Fruit fly (Drosophila melanogaster) ovary, adult (tissue): ENCODE results near the gene CG45065.

ENCODE experiments used
- CG17801 ChIP-seq: fragments of 200-800 bp; optimal IDR thresholded peaks from 2 replicates; lab custom pipeline; 2019; ENCODE audit warnings: missing biosample characterization, mild to moderate bottlenecking, missing genetic modification characterization, moderate library complexity; ENCODE audit not compliant: partially characterized antibody

CG45065 gene

DNA sequence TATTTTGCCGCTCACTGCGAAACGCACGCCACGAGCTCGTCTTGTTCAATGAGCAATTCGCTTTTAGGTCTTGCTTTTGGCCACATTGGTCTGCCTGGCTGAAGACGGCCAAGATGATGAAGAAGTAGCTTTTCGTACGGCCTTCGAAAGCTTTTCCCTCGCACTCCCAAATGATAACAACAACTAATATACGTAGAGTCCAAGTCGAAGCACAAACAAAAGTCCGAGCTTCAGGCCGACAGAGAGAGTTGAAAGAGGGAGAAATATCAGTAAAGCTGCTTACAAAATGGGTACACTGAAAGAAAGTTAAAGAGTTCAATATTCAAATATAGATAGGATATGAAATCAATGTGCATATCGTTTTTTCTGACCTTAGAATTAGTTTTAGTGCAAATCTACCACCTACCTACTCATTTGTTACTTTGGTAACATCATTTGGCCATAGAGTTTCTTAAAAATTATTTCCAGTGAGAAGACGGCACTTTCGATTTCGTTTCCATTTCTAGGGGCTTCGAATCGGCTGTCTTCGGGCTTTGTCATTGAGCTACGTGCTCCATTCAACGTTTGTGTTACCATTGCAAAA lies at the start of gene CG45065, which contains the start of gene CG45064:
TSS of gene CG45065 (minus strand) at position 51 of the 583 bp plus-strand sequence.
TSS of gene CG45064 (minus strand) at position 51 of the 583 bp plus-strand sequence.
- TF ChIP-seq CG17801 (GFP tag; lab: Kevin White, UChicago), result peak; percentile 46

DNA sequence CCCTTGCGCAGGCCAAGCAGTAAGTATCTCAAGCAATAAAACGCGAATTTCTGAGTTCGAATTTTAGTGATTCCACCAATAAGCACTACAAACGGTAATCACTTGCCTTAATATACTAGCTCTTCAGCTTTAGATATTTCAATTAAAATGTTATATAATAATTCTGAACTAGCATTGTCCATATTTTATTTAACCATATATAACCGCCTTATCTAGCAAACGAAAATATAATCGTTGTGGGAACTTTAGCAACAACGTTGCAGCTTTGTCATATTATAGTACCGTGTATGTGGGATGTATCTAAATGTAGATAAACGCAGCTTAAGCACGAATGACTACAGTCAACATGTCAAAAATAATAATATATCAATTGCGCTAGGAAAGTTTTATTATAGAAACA lies 48.9 kb upstream of the CG45065 start:
- no peak for TF ChIP-seq CG17801 (GFP tag; lab: Kevin White, UChicago)

DNA sequence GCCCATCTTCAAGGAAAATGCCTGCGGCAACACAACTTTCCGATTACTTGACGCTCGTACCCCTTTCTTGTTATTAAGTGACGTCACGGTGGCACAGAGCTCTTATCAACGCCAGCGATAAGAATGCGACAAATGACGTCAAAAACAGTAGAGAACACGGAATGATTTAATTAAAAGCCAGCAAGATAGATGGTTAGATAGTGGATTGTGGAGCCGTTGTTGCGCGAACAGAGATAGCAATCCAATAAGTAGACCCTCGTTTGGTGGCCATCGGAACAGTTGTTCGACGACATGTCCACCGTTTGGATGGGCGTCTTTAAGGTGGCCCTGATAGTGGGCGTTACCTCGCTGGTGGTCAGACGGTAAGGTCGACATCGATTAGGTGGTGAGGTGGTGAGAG lies 47.4 kb upstream of the CG45065 start:
- TF ChIP-seq CG17801 (GFP tag; lab: Kevin White, UChicago), result no peak

DNA sequence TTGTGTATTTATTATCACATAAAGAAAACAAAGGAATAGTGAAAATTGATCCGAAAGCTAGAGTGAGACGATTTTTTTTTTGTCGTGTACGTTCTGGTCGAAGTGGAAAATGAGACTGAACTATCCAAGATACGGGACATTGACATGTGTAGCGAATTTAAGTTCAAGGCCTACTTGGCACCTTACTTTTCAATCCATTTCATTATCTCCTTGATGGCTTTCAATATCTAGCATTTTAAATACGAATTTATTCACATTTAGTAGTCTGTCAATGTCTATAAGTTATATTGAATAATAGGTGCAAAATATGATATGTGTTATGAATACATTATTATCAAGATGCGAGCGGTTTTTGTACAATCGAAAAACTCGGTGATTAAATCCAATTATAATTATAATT lies 46.5 kb upstream of the CG45065 start, which contains the start of gene CG32591:
TSS of gene CG32591 (minus strand) at position 101 of the 400 bp plus-strand sequence.
- TF ChIP-seq CG17801 (GFP tag; lab: Kevin White, UChicago), result no peak

DNA sequence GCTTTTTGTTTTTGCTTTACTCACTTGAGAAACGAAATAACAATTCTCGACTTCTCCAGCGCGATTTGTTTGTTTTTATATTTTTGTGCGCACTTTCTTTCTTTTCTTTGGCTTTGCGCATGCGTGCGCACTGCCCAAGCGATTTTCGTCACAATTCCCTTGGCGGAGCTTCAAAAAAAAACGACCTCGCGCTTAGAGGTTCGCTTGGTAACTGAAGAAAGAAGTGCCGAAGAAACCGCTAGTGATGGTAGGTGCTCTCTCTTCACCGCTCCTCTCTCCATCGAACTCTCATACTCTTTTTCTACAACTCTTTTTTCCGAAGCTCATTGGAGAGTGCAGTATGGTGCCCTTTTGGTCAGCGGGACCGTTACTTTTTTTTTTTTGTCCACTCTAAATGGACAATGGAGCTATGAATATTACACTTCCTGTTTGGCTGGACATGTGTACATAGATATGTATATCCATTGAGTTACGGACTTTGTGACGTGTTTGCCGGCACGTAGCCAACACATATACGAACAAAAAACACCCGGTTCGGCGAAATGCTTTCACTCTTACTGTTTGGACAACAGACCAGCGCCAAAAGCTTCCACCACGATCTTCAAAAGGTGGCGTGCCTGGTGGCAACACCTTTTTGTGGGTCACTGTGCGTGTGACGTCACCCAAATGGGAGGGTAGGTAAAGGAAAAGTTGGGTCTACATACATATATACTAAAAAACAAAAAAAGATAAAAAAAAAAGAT lies 41.1 kb upstream of the CG45065 start, which contains the start of gene CG9503:
TSS of gene CG9503 (minus strand) at position 217 of the 743 bp plus-strand sequence.
- TF ChIP-seq CG17801 (GFP tag; lab: Kevin White, UChicago), result no peak

DNA sequence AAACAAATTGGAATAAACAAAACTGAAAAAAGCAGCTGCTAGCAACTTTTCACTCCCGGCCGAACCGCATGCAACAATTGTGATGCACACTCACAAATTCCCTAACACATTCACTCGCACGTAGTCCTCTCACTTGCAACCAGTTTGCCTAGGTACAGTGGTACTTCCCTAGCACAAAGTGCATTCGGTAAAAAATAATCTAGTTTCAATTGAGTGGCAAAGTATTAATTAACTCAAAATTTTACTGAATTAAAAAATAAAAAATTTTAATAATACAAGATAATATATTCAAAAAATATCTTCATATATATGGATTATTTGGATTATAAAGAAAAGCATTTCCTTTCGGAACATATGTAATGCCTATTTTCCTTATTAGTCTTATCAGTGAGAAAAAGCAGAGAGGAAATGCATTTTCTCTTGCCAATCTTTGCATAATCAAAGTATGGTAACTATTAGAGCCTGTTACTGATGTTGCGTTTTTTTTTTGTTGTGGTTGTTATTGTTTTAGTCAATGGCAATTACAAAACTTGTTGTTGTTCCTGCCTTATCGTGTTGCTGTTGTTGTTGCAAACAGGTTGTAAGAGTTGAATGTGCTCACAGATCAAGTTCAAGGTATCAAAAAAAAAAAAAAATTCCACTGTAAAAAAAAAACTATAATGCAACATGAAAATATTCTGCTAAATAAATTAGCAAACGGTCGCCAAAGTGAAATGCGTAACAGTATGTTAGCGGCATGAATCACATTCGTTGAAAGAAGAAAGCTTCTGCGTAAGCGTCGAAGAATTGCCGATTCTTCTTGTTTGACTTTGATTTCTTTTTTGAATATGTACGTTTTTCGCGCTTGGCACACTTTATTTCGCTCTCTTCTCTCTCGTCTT lies 40.2 kb upstream of the CG45065 start:
- TF ChIP-seq CG17801 (GFP tag; lab: Kevin White, UChicago), result no peak

DNA sequence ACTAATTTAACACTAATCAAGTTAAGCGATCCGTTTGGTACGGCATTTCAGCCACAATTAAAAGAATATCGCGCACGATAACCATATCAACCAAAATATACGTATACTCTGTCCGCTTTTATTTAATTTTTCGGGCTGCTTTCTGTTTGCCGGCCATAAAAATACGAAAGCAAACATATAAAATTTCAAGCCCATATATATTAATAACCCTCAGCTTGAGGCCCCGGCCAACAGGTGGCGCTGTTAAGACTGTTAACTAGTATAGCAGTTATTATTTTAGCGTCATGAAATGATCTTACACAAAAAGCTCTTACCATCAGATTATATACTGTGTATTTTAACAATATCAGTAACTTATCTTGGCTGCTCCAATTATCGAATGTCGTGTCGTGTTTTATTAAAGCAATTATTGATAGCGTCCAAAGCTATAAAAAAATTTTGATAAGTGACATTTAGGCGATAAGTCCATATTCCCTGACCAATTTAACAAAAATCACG lies 36.4 kb upstream of the CG45065 start, which contains the start of gene Eo:
TSS of gene Eo (minus strand) at position 51 of the 498 bp plus-strand sequence.
- TF ChIP-seq CG17801 (GFP tag; lab: Kevin White, UChicago), result peak; percentile 35

DNA sequence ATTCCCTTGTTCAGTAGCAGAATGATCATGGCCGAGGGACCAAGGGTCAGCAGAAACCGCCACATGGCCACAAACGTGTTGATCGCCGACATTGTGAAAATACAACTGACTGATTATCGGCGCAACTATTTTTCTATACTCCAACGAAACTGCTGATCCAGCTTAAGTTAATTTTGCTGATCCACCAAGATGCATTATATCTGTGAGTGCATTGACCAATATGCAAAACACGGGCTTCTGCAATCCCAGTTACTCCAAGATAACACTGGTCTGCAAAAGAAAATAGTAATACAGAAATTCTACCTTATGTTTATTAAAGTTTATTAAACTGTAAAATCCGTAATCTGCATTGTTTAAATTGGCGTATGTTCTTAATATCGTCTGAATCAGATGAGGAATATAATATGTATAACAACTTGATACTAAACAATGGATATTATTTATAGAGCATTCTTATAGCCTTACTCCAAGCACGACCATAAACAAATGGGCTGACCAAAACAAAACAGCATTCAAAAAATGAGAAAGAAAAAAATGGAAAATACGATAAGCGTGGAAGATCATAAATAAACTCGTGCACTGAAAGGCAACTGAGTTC lies 31.4 kb upstream of the CG45065 start, which contains the start of gene CG12398:
TSS of gene CG12398 (minus strand) at position 107 of the 598 bp plus-strand sequence.
- peak; percentile 60 for TF ChIP-seq CG17801 (GFP tag; lab: Kevin White, UChicago)

DNA sequence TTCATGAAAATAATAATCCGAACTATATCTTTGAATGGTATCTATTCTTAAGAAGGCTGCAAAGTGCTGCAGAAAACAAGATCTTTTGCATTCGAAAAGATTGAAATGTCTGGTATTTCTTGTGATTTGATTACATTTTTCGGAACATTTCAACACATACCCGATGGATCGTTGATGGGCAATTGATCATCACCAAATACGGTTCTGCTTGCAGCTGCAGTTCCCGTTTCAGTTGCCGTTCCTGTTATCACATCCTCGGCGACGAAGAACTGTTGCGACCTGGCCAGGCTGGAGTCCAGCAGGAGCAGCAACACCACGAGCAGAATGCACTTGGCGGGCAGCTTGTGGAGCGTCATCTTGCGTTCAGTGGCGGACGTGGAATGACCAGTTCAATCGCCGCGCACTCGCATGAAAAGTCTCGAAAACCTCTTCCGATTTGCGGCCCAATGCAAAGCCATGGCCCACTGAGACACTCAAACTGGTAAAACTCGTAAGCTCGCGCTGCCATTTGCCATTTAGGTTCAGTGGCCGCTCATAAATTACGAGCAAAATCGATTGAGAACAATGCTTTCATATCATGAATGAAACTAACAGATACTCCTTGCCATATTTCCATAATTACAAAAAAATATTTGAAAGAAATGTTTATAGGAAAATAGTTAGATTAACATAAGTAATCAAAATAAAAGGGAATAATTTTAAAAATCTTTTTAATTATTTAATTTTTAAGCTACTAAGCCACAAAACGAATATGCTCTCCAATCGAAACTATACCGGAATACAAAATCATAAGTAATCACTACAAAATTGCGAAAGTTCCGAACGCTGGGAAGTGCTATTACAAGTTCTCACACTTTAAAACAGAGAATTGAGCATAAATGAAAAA lies 28.3 kb upstream of the CG45065 start, which contains the start of gene CG14406:
TSS of gene CG14406 (minus strand) at position 382 of the 886 bp plus-strand sequence.
- no peak for TF ChIP-seq CG17801 (GFP tag; lab: Kevin White, UChicago)

DNA sequence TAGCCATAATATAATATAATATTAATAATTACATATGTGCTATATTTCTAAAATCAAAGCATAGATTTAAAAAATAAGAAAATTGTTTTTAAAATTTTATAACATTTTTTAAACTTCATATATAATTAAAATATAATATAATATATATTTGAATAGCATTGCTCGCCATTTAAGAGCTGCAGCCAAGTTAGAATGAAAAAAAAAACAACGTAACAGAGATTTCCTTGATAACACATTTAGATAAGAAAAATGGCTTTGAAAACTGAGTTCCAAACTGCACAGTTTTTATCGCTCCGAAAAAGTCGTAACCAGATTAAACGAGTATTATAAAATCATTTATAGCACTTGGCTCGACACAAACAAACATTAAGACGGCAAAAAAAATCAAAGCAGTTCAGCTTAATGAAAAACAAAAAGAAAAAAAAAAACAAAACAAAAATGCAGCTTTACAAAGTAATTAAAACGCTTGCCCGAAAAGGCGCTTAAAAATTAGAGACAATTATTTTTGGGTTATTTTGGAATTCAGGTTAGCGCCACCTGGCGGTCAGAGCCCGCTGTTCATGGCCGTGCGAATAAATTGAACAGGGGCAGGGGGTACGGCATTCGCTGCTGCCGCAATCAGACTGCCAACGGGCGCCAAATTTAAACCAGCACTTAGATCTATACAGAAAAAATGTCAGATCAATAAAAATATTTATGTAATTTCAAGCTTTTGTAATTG lies 27.4 kb upstream of the CG45065 start, which contains the start of gene fiz:
TSS of gene fiz (minus strand) at position 51 of the 721 bp plus-strand sequence.
- no peak for TF ChIP-seq CG17801 (GFP tag; lab: Kevin White, UChicago)

DNA sequence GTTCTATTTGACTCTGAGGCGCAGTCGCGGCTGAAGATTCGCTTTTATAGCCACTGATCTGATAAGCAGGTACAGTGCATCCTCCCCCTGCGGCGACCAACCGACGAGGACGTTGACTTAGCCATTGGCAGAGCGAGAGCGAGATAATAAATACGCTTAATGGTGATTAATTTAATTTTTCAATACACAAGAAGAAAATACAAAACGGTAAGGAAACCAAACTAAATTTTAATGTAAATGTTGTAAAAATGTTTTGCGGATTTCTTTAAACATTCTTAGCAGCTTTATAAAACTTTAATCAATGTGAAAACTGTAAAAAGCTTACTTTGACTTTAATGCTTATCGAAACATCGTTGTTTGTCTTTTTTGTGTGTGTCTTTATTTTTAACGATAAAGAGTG lies 26.7 kb upstream of the CG45065 start:
- no peak for TF ChIP-seq CG17801 (GFP tag; lab: Kevin White, UChicago)

DNA sequence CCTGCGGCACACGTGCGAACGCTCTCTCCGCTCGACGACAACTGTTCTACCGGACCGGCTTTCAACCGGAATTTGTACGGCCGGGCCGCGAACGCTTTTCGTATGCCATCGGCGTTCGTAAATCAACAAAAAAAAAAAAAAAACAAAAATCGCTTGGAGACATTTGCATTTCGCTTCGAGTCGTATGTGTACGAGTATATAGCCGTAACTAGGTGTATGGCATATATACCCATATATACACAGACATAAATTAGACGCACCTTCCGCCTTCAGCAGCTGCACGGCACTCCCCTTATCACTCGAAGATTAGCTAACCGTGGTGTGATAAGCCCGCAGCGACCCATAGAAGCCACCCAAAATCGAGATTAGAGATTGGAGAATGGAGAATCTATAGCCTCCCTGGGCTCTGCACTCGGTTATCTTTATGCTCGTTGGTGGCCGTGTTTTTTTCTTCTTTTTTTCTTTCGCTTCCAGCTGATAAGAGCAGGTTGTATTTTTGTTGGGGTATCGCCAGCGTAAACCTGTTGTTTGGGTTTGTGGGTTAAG lies 23.2 kb upstream of the CG45065 start, which contains the start of gene CG9512:
TSS of gene CG9512 (minus strand) at position 51 of the 546 bp plus-strand sequence.
- no peak for TF ChIP-seq CG17801 (GFP tag; lab: Kevin White, UChicago)
